Fruit fly (Drosophila melanogaster): ENCODE results near the gene CG13639.

Gene CG13639

DNA sequence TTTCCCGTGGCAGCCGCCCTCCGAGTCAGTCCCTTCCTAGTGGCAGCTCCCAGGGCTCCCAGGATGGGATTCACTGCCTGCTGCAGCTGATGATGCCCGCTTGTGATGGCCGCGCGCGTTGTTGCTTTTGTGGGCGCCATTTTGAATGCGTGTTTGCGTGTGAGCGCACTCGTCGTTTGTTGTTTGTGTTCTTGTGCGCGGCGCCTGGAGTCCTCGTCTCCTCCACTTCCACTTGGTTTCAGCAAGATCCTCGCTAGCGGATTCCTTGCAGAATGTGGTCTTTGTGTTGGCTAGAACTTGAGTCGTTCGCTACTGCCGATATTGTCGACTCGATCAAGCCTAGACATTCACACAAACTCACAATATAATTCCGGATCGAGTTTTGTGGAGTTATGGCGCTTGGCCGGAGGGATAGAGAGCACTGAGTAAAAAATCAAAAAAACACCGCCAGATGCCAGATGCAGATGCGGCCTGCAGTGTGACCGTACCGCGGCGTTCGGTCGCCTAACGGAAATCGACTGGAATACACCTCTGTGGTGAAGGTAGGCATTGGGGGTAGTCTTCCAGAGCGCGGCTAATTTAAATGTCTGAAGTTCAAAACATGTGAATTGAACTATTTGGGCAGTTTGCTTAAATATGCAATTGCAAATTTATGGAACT, 10.4 kb upstream of the CG13639 start, which contains the start of gene CycB3 (continued):
- TF ChIP-seq pan (optimal IDR thresholded peaks at IDR 0.05) (no peak), pan (GFP tag; optimal IDR thresholded peaks at IDR 0.05 in 1 of 2, IDR thresholded peaks at IDR 0.05 in 1 of 2) (peak in 1 of 2 experiments; percentile 38), pfk (GFP tag; optimal IDR thresholded peaks at IDR 0.05) (peak; percentile 38), CG4360 (GFP tag; IDR thresholded peaks at IDR 0.05) (0 out of 2 replicates have a peak, but pooled peaks have one; percentile 22), ken (GFP tag; IDR thresholded peaks at IDR 0.05) (0 out of 3 replicates have a peak, but pooled peaks have one; percentile 9), bbx (GFP tag; IDR thresholded peaks at IDR 0.05; ENCODE audit: partially characterized antibody) (peak; percentile 50; the same call in 1 of the 2 replicates), CG2678 (tag; optimal IDR thresholded peaks at IDR 0.05) (no peak), pnt (GFP tag; optimal IDR thresholded peaks at IDR 0.05) (no peak), prd (optimal IDR thresholded peaks at IDR 0.05) (no peak), prd (GFP tag; IDR thresholded peaks at IDR 0.05) (0 out of 3 replicates have a peak, but pooled peaks have one; percentile 13), caup (GFP tag; optimal IDR thresholded peaks at IDR 0.05; ENCODE audit: severe bottlenecking) (peak; percentile 49), p53 (GFP tag; optimal IDR thresholded peaks at IDR 0.05) (no peak), crp (GFP tag; optimal IDR thresholded peaks at IDR 0.05) (peak in 1 of 2 experiments; percentile 64), CG6854 (GFP tag; optimal IDR thresholded peaks at IDR 0.05) (no peak), gro (GFP tag; optimal IDR thresholded peaks at IDR 0.05) (no peak), tap (tag; optimal IDR thresholded peaks at IDR 0.05) (no peak), dati (GFP tag; IDR thresholded peaks at IDR 0.05) (no peak), tgo (GFP tag; IDR thresholded peaks at IDR 0.05) (no peak), CG7556 (GFP tag; optimal IDR thresholded peaks at IDR 0.05) (no peak), rib (GFP tag; IDR thresholded peaks at IDR 0.05) (no peak), Asciz (GFP tag; optimal IDR thresholded peaks at IDR 0.05) (no peak), bab2 (GFP tag; optimal IDR thresholded peaks at IDR 0.05) (no peak), CG33557 (GFP tag; optimal IDR thresholded peaks at IDR 0.05) (peak; percentile 8), CG31365 (tag; optimal IDR thresholded peaks at IDR 0.05) (no peak), Hr3 (GFP tag; optimal IDR thresholded peaks at IDR 0.05) (no peak), CG11504 (tag; optimal IDR thresholded peaks at IDR 0.05) (no peak), tio (GFP tag; optimal IDR thresholded peaks at IDR 0.05) (no peak), CG7839 (tag; optimal IDR thresholded peaks at IDR 0.05) (no peak), chif (GFP tag; optimal IDR thresholded peaks at IDR 0.05) (peak in 1 of 2 experiments; percentile 25), seq (GFP tag; IDR thresholded peaks at IDR 0.05) (no peak), dmrt99B (tag; optimal IDR thresholded peaks at IDR 0.05) (no peak), CG12942 (GFP tag; optimal IDR thresholded peaks at IDR 0.05) (no peak), CG6254 (GFP tag; optimal IDR thresholded peaks at IDR 0.05) (no peak), grau (tag; optimal IDR thresholded peaks at IDR 0.05) (peak; percentile 16), slp2 (GFP tag; optimal IDR thresholded peaks at IDR 0.05) (no peak), CG4617 (GFP tag; optimal IDR thresholded peaks at IDR 0.05; ENCODE audit: borderline replicate concordance) (peak; percentile 19), C15 (GFP tag; IDR thresholded peaks at IDR 0.05) (no peak), CG1647 (GFP tag; optimal IDR thresholded peaks at IDR 0.05) (no peak), trh (GFP tag; optimal IDR thresholded peaks at IDR 0.05) (no peak), Mes4 (GFP tag; optimal IDR thresholded peaks at IDR 0.05) (no peak), zfh1 (GFP tag; IDR thresholded peaks at IDR 0.05) (peak; percentile 43; the same call in 1 of the 3 replicates), CG12659 (GFP tag; optimal IDR thresholded peaks at IDR 0.05) (peak; percentile 51), gsb (GFP tag; IDR thresholded peaks at IDR 0.05) (no peak), NK7.1 (GFP tag; optimal IDR thresholded peaks at IDR 0.05) (no peak), CG15073 (GFP tag; optimal IDR thresholded peaks at IDR 0.05) (no peak), phol (tag; optimal IDR thresholded peaks at IDR 0.05) (peak; percentile 91), Trl (optimal IDR thresholded peaks at IDR 0.05) (no peak), Trl (GFP tag; optimal IDR thresholded peaks at IDR 0.05) (no peak), B-H1 (GFP tag; IDR thresholded peaks at IDR 0.05) (no peak), CG6654 (GFP tag; optimal IDR thresholded peaks at IDR 0.05) (no peak), CG11093 (GFP tag; IDR thresholded peaks at IDR 0.05) (no peak)
